Fruit fly (Drosophila melanogaster) S2 (cell line): Measurements from ENCODE around the gene CG8993.

Source experiments
- CG8478 ChIP-seq: fragments of >200 bp; optimal IDR thresholded peaks from 2 replicates; lab custom pipeline; 2018
- CTCF ChIP-seq, 2 experiments: fragments of >200 bp; optimal IDR thresholded peaks; 2 replicates each; lab custom pipeline; 2018

dm6 chr3L:2360257-2360656 lies 11.7 kb upstream of the CG8993 start, which contains the start of gene CG13801:
- no peak for TF ChIP-seq CTCF (optimal IDR thresholded peaks at IDR 0.05; lab: Kevin White, UChicago)
- TF ChIP-seq CG8478 = no peak
